Fruit fly (Drosophila melanogaster): Measurements from ENCODE around the gene CG2162.

DNA sequence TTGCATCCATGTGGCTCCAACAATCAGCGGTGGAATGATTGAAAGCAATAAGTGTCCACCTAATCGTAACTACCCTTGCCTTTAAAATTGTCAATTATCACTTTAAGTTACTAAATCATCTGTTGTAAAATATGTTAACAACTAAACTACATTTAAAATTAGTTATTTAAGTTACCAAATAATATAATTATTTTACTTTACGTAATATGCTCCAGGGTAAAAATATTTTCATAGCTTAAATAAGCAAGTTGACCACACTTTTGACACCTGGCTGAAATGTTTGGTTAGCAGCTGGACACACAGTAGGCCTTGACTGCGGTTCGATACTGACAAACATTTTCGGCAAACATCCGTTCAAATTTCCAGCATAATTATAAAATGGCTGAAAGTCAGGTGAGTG, 40.1 kb upstream of the CG2162 start, which contains the start of gene CG2113:
- TF ChIP-seq Dll (optimal IDR thresholded peaks at IDR 0.05) = no peak
- TF ChIP-seq usp (GFP tag; optimal IDR thresholded peaks at IDR 0.05) = no peak
